Fruit fly (Drosophila melanogaster) whole organism, embryonic: ENCODE measurements around the gene CG32313.

ENCODE experiments used
- Awh ChIP-seq: fragments of 200-800 bp; sonication (Bioruptor generic); IDR thresholded peaks from 2 replicates; pipeline ENCODE4, ENCODE4 v1.3.6; 2022; ENCODE audit warnings: missing biosample characterization, missing genetic modification characterization
- CG10462 ChIP-seq: fragments of 200-800 bp; sonication (Bioruptor generic); optimal IDR thresholded peaks from 2 replicates; lab custom pipeline; 2016; ENCODE audit warnings: missing biosample characterization, missing genetic modification characterization
- CG11093 ChIP-seq: fragments of 200-800 bp; sonication (Bioruptor generic); IDR thresholded peaks from 3 replicates; pipeline ENCODE4 v1.3.6; 2022; ENCODE audit warnings: missing biosample characterization, missing genetic modification characterization
- CG12236 ChIP-seq: fragments of 200-800 bp; sonication (Bioruptor generic); optimal IDR thresholded peaks from 2 replicates; lab custom pipeline; 2016; ENCODE audit warnings: missing biosample characterization, missing genetic modification characterization
- CG13894 ChIP-seq: fragments of 200-800 bp; sonication (Bioruptor generic); optimal IDR thresholded peaks from 3 replicates; lab custom pipeline; 2018; ENCODE audit warnings: missing biosample characterization, mild to moderate bottlenecking, missing genetic modification characterization, moderate library complexity
- CG14860 ChIP-seq: fragments of 200-800 bp; sonication (Bioruptor generic); IDR thresholded peaks from 3 replicates; pipeline ENCODE4 v1.3.6; 2022; ENCODE audit warnings: missing biosample characterization, missing genetic modification characterization; ENCODE audit not compliant: partially characterized antibody
- CG15601 ChIP-seq: fragments of 200-800 bp; sonication (Bioruptor generic); optimal IDR thresholded peaks from 3 replicates; lab custom pipeline; 2019; ENCODE audit warnings: missing biosample characterization, mild to moderate bottlenecking, missing genetic modification characterization, moderate library complexity
- CG16815 ChIP-seq: fragments of 200-800 bp; sonication (Bioruptor generic); optimal IDR thresholded peaks from 3 replicates; lab custom pipeline; 2017; ENCODE audit warnings: missing biosample characterization, mild to moderate bottlenecking, missing genetic modification characterization
- CG17802 ChIP-seq: fragments of 200-800 bp; sonication (Bioruptor generic); optimal IDR thresholded peaks from 2 replicates; lab custom pipeline; 2018; ENCODE audit warnings: missing biosample characterization, mild to moderate bottlenecking, missing genetic modification characterization, moderate library complexity
- CG2116 ChIP-seq: fragments of 200-800 bp; sonication (Bioruptor generic); optimal IDR thresholded peaks from 3 replicates; lab custom pipeline; 2018; ENCODE audit warnings: missing biosample characterization, mild to moderate bottlenecking, missing genetic modification characterization
- CG2875 ChIP-seq: fragments of 200-800 bp; sonication (Bioruptor generic); optimal IDR thresholded peaks from 2 replicates; lab custom pipeline; 2017; ENCODE audit warnings: missing biosample characterization, mild to moderate bottlenecking, missing genetic modification characterization, missing genetic modification reagents
- CG2889 ChIP-seq: fragments of 200-800 bp; sonication (Bioruptor generic); IDR thresholded peaks from 3 replicates; pipeline ENCODE4 v1.3.6; 2022; ENCODE audit warnings: missing biosample characterization, missing genetic modification characterization
- CG33213 ChIP-seq: fragments of 200-800 bp; sonication (Bioruptor generic); optimal IDR thresholded peaks from 3 replicates; lab custom pipeline; 2016; ENCODE audit warnings: missing biosample characterization, missing genetic modification characterization
- CG4328 ChIP-seq: fragments of 200-800 bp; sonication (Bioruptor generic); optimal IDR thresholded peaks from 3 replicates; lab custom pipeline; 2017; ENCODE audit warnings: missing biosample characterization, missing genetic modification reagents, missing genetic modification characterization
- CG6689 ChIP-seq: fragments of 200-800 bp; sonication (Bioruptor generic); IDR thresholded peaks from 2 replicates; pipeline ENCODE4 v1.3.6; 2022; ENCODE audit warnings: missing biosample characterization, missing genetic modification characterization
- CG7928 ChIP-seq: fragments of 200-800 bp; sonication (Bioruptor generic); optimal IDR thresholded peaks from 2 replicates; lab custom pipeline; 2017; ENCODE audit warnings: missing biosample characterization, mild to moderate bottlenecking, missing genetic modification characterization
- CG8089 ChIP-seq: fragments of 200-800 bp; sonication (Bioruptor generic); optimal IDR thresholded peaks from 3 replicates; lab custom pipeline; 2016; ENCODE audit warnings: missing biosample characterization, missing genetic modification characterization
- CHES-1-like ChIP-seq: fragments of 200-800 bp; sonication (Bioruptor generic); optimal IDR thresholded peaks from 2 replicates; lab custom pipeline; 2016; ENCODE audit warnings: missing biosample characterization, missing genetic modification characterization
- D19A ChIP-seq: fragments of 200-800 bp; optimal IDR thresholded peaks from 3 replicates; lab custom pipeline; 2019; ENCODE audit warnings: missing biosample characterization, mild to moderate bottlenecking, missing genetic modification characterization, moderate library complexity
- Deaf1 ChIP-seq: fragments of 200-800 bp; optimal IDR thresholded peaks from 3 replicates; lab custom pipeline; 2019; ENCODE audit warnings: missing biosample characterization, mild to moderate bottlenecking, missing genetic modification characterization, moderate library complexity
- Elba2 ChIP-seq: fragments of 200-800 bp; sonication (Bioruptor generic); optimal IDR thresholded peaks from 3 replicates; lab custom pipeline; 2016; ENCODE audit warnings: missing biosample characterization, missing genetic modification characterization
- GATAe ChIP-seq: fragments of 200-800 bp; sonication (Bioruptor generic); conservative IDR thresholded peaks from 2 replicates; pipeline ENCODE4 v1.3.6; 2022; ENCODE audit warnings: missing biosample characterization, missing genetic modification characterization
- Gug ChIP-seq: fragments of 200-800 bp; sonication (Bioruptor generic); IDR thresholded peaks from 4 replicates; pipeline ENCODE4 v1.3.6; 2022; ENCODE audit warnings: missing biosample characterization, missing genetic modification characterization
- Jarid2 ChIP-seq: fragments of 200-800 bp; sonication (Bioruptor generic); optimal IDR thresholded peaks from 3 replicates; lab custom pipeline; 2017; ENCODE audit warnings: mild to moderate bottlenecking, missing biosample characterization, missing genetic modification reagents, missing genetic modification characterization
- Kr ChIP-seq: fragments of 200-800 bp; sonication (Bioruptor generic); optimal IDR thresholded peaks from 2 replicates; lab custom pipeline; 2017; ENCODE audit warnings: missing biosample characterization, mild to moderate bottlenecking, missing genetic modification characterization
- MESR4 ChIP-seq: fragments of 200-800 bp; sonication (Bioruptor generic); optimal IDR thresholded peaks from 2 replicates; lab custom pipeline; 2018; ENCODE audit warnings: missing biosample characterization, mild to moderate bottlenecking, missing genetic modification characterization, moderate library complexity
- MTF-1 ChIP-seq: fragments of 200-800 bp; sonication (Bioruptor generic); optimal IDR thresholded peaks from 2 replicates; lab custom pipeline; 2018; ENCODE audit warnings: missing biosample characterization, mild to moderate bottlenecking, missing genetic modification characterization, borderline replicate concordance
- Med ChIP-seq: fragments of 200-800 bp; sonication (Bioruptor generic); peaks from one replicate; lab custom pipeline; 2016; ENCODE audit warnings: missing biosample characterization, missing genetic modification characterization, mild to moderate bottlenecking, inconsistent platforms, moderate library complexity
- Mes4 ChIP-seq: fragments of 200-800 bp; sonication (Bioruptor generic); optimal IDR thresholded peaks from 2 replicates; lab custom pipeline; 2016; ENCODE audit warnings: missing biosample characterization, missing genetic modification characterization
- NC2α ChIP-seq: fragments of 200-800 bp; sonication (Bioruptor generic); optimal IDR thresholded peaks from 2 replicates; lab custom pipeline; 2016; ENCODE audit warnings: missing biosample characterization, missing genetic modification characterization
- Nf-YB ChIP-seq: fragments of 200-800 bp; sonication (Bioruptor generic); optimal IDR thresholded peaks from 3 replicates; lab custom pipeline; 2019; ENCODE audit warnings: missing biosample characterization, mild to moderate bottlenecking, missing genetic modification characterization, moderate library complexity
- YL-1 ChIP-seq: fragments of 200-800 bp; sonication (Bioruptor generic); optimal IDR thresholded peaks from 3 replicates; lab custom pipeline; 2017; ENCODE audit warnings: missing biosample characterization, mild to moderate bottlenecking, missing genetic modification characterization
- danr ChIP-seq: fragments of 200-800 bp; sonication (Bioruptor generic); IDR thresholded peaks from 2 replicates; pipeline ENCODE4 v1.3.6; 2022; ENCODE audit warnings: missing biosample characterization, missing genetic modification characterization
- dimm ChIP-seq: fragments of 200-800 bp; sonication (Bioruptor generic); IDR thresholded peaks from 2 replicates; pipeline ENCODE4 v1.3.6; 2022; ENCODE audit warnings: missing biosample characterization, missing genetic modification characterization
- disco-r ChIP-seq: fragments of 200-800 bp; sonication (Bioruptor generic); optimal IDR thresholded peaks from 2 replicates; lab custom pipeline; 2016; ENCODE audit warnings: missing biosample characterization, missing genetic modification characterization
- fru ChIP-seq: fragments of >200 bp; optimal IDR thresholded peaks from 2 replicates; lab custom pipeline; 2017
- gce ChIP-seq: fragments of 200-800 bp; sonication (Bioruptor generic); IDR thresholded peaks from 3 replicates; pipeline ENCODE4 v1.3.6; 2022; ENCODE audit warnings: missing biosample characterization, missing genetic modification characterization
- gcm ChIP-seq: fragments of 200-800 bp; sonication (Bioruptor generic); optimal IDR thresholded peaks from 2 replicates; lab custom pipeline; 2019; ENCODE audit warnings: missing biosample characterization, mild to moderate bottlenecking, missing genetic modification characterization, moderate library complexity
- ken ChIP-seq: fragments of 200-800 bp; sonication (Bioruptor generic); IDR thresholded peaks from 3 replicates; pipeline ENCODE4 v1.3.6; 2022; ENCODE audit warnings: missing biosample characterization, missing genetic modification characterization
- nmo ChIP-seq: fragments of 200-800 bp; sonication (Bioruptor generic); optimal IDR thresholded peaks from 2 replicates; lab custom pipeline; 2018; ENCODE audit warnings: missing biosample characterization, mild to moderate bottlenecking, missing genetic modification characterization, moderate library complexity
- odd ChIP-seq: fragments of 200-800 bp; sonication (Bioruptor generic); optimal IDR thresholded peaks from 2 replicates; lab custom pipeline; 2017; ENCODE audit warnings: missing biosample characterization, mild to moderate bottlenecking, missing genetic modification characterization
- p53 ChIP-seq: fragments of 200-800 bp; sonication (Bioruptor generic); optimal IDR thresholded peaks from 2 replicates; lab custom pipeline; 2016; ENCODE audit warnings: missing biosample characterization, missing genetic modification characterization
- phol ChIP-seq: fragments of 200-800 bp; sonication (Bioruptor generic); optimal IDR thresholded peaks from 3 replicates; lab custom pipeline; 2018; ENCODE audit warnings: missing biosample characterization, mild to moderate bottlenecking, missing genetic modification characterization, moderate library complexity
- row ChIP-seq: fragments of 200-800 bp; sonication (Bioruptor generic); IDR thresholded peaks from 3 replicates; pipeline ENCODE4 v1.3.6; 2022; ENCODE audit warnings: missing biosample characterization, missing genetic modification characterization
- run ChIP-seq: fragments of 200-800 bp; sonication (Bioruptor generic); optimal IDR thresholded peaks from 3 replicates; lab custom pipeline; 2018; ENCODE audit warnings: missing biosample characterization, mild to moderate bottlenecking, missing genetic modification characterization
- slou ChIP-seq: fragments of 200-800 bp; sonication (Bioruptor generic); optimal IDR thresholded peaks from 3 replicates; lab custom pipeline; 2016; ENCODE audit warnings: missing biosample characterization, missing genetic modification characterization
- sob ChIP-seq: fragments of 200-800 bp; sonication (Bioruptor generic); IDR thresholded peaks from 2 replicates; pipeline ENCODE4 v1.3.6; 2022; ENCODE audit warnings: missing biosample characterization, missing genetic modification characterization
- tgo ChIP-seq: fragments of 200-800 bp; sonication (Bioruptor generic); IDR thresholded peaks from 3 replicates; pipeline ENCODE4 v1.3.6; 2022; ENCODE audit warnings: missing biosample characterization, missing genetic modification characterization
- usp ChIP-seq: fragments of >200 bp; optimal IDR thresholded peaks from 2 replicates; lab custom pipeline; 2017; ENCODE audit warnings: missing biosample characterization, missing genetic modification characterization
- z ChIP-seq: fragments of 200-800 bp; sonication (Bioruptor generic); IDR thresholded peaks from 3 replicates; pipeline ENCODE4 v1.3.6; 2022; ENCODE audit warnings: missing biosample characterization, missing genetic modification characterization
- zfh2 ChIP-seq: fragments of 200-800 bp; sonication (Bioruptor generic); optimal IDR thresholded peaks from 2 replicates; lab custom pipeline; 2016; ENCODE audit warnings: missing biosample characterization, missing genetic modification characterization

The CG32313 gene

DNA sequence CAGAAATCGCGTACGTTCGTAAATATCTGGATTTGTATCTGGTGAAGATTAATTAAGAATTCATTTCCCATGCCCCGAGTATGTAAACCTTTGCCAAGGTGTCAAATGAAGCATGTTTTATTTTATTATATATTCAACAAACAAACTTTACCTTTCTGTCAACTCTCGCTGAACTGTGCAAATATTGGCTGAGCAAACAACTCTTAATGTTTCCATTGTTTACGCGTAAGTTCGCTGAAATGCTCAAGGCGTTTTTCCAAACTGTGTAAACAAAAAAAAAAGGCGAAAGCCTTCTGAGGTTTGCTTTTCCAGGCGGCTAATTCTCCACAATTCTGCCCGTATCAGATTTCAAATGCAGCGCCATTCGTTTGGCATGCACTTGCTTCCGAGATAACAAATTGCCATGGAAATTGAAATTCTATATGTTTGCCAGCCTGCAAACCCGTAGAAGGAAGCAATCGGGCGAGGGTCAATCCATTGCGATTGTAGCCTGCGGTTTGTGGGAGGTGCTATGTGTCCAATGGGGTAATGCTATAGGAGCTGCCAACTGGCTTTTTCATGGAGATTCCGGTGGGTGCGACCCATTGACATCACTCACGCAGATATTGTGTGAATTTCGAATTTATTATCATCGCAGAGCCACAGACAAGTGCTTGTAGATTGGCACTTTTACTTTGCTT is 46.3 kb upstream of the CG32313 start (continued):
- TF ChIP-seq usp (GFP tag; lab: Kevin White, UChicago) (no peak), CG33213 (GFP tag; lab: Kevin White, UChicago) (peak; percentile 63), disco-r (GFP tag; lab: Kevin White, UChicago) (no peak), z (GFP tag; lab: Robert Waterston, UW) (0 out of 3 replicates have a peak, but pooled peaks have one; percentile 34), CG17802 (no peak), sob (GFP tag; lab: Robert Waterston, UW) (peak; percentile 84; the same call in 1 of the 2 replicates), MESR4 (no peak), CG11093 (GFP tag; lab: Robert Waterston, UW) (no peak), Elba2 (GFP tag; lab: Kevin White, UChicago) (no peak), Gug (no peak), CG2875 (GFP tag; lab: Kevin White, UChicago) (peak; percentile 7), Jarid2 (peak; percentile 69), CG8089 (GFP tag; lab: Kevin White, UChicago) (peak; percentile 26), gce (GFP tag; lab: Robert Waterston, UW) (no peak; the same call in 2 of the 3 replicates), CG4328 (GFP tag; lab: Kevin White, UChicago) (peak; percentile 66), CG14860 (GFP tag; lab: Robert Waterston, UW) (no peak), nmo (GFP tag; lab: Kevin White, UChicago) (no peak), CG2889 (GFP tag; lab: Robert Waterston, UW) (peak; percentile 31; the same call in 1 of the 3 replicates), gcm (GFP tag; lab: Kevin White, UChicago) (no peak), Med (GFP tag; lab: Kevin White, UChicago) (peak; percentile 97), D19A (tag; lab: Kevin White, UChicago) (no peak), CG12236 (GFP tag; lab: Kevin White, UChicago) (no peak), Awh (GFP tag; lab: Robert Waterston, UW) (peak; percentile 61; the same call in 1 of the 2 replicates), CG2116 (peak; percentile 32), dimm (no peak), CG16815 (GFP tag; lab: Kevin White, UChicago) (no peak), zfh2 (peak; percentile 57), NC2α (GFP tag; lab: Kevin White, UChicago) (peak; percentile 5), CG10462 (GFP tag; lab: Kevin White, UChicago) (no peak), YL-1 (peak; percentile 44), slou (GFP tag; lab: Kevin White, UChicago) (no peak), ken (GFP tag; lab: Robert Waterston, UW) (no peak), MTF-1 (GFP tag; lab: Kevin White, UChicago) (peak; percentile 86), danr (no peak), CHES-1-like (GFP tag; lab: Kevin White, UChicago) (peak; percentile 75), fru (lab: Kevin White, UChicago) (no peak), phol (tag; lab: Kevin White, UChicago) (no peak), Nf-YB (GFP tag; lab: Kevin White, UChicago) (no peak), Kr (GFP tag; lab: Kevin White, UChicago) (no peak), Mes4 (GFP tag; lab: Kevin White, UChicago) (no peak), CG7928 (peak; percentile 64), GATAe (GFP tag; lab: Robert Waterston, UW) (no peak), tgo (GFP tag; lab: Robert Waterston, UW) (peak; percentile 25; the same call in 1 of the 3 replicates), Deaf1 (tag; lab: Kevin White, UChicago) (no peak), p53 (GFP tag; lab: Kevin White, UChicago) (peak; percentile 12), CG15601 (tag; lab: Kevin White, UChicago) (peak; percentile 11), run (tag; lab: Kevin White, UChicago) (peak; percentile 13), odd (GFP tag; lab: Kevin White, UChicago) (no peak), row (GFP tag; lab: Robert Waterston, UW) (no peak), CG6689 (peak; percentile 36; the same call in 1 of the 2 replicates), CG13894 (tag; lab: Kevin White, UChicago) (no peak)
